Worm (Caenorhabditis elegans) whole organism, L4 larva: ENCODE results near the gene sri-21.

Experiments
- Y75B8A.6 ChIP-seq: fragments of 200-800 bp; sonication (Bioruptor generic); IDR thresholded peaks from 2 replicates; pipeline ENCODE4 v1.3.6; 2022; ENCODE audit warnings: missing genetic modification reagents, missing genetic modification characterization, missing compliant biosample characterization
- aly-2 ChIP-seq: sonication (generic microtip); optimal IDR thresholded peaks from 2 replicates; lab custom pipeline; 2018; ENCODE audit warnings: missing biosample characterization, missing genetic modification characterization
- ces-1 ChIP-seq: fragments of 150-350 bp; sonication (generic microtip); optimal IDR thresholded peaks from 4 replicates; lab custom pipeline; 2014; ENCODE audit warnings: missing biosample characterization, missing genetic modification reagents, missing genetic modification characterization
- daf-16 ChIP-seq, 3 experiments: sonication (generic microtip); optimal IDR thresholded peaks; 2 replicates each; lab custom pipeline; 2016 to 2017; ENCODE audit warnings: missing genetic modification characterization in 3 of 3, missing genetic modification reagents in 3 of 3, mild to moderate bottlenecking in 2 of 3, missing compliant biosample characterization in 2 of 3, missing biosample characterization in 1 of 3, moderate library complexity in 1 of 3
- daf-19 ChIP-seq: fragments of 200-800 bp; sonication (Bioruptor generic); conservative IDR thresholded peaks from 2 replicates; pipeline ENCODE4 v1.3.6; 2022; ENCODE audit warnings: missing genetic modification characterization, missing compliant biosample characterization
- hlh-11 ChIP-seq: fragments of 200-800 bp; sonication (Bioruptor generic); optimal IDR thresholded peaks from 2 replicates; lab custom pipeline; 2018; ENCODE audit warnings: mild to moderate bottlenecking, missing genetic modification characterization, missing compliant biosample characterization
- lin-13 ChIP-seq: fragments of 150-350 bp; optimal IDR thresholded peaks from 2 replicates; lab custom pipeline; 2014; ENCODE audit warnings: missing biosample characterization, missing genetic modification reagents, missing genetic modification characterization
- lin-39 ChIP-seq: fragments of 150-350 bp; optimal IDR thresholded peaks from 2 replicates; lab custom pipeline; 2014; ENCODE audit warnings: missing biosample characterization, missing genetic modification reagents, missing genetic modification characterization
- lir-3 ChIP-seq: sonication (generic microtip); optimal IDR thresholded peaks from 2 replicates; lab custom pipeline; 2016; ENCODE audit warnings: mild to moderate bottlenecking, missing genetic modification characterization, missing compliant biosample characterization
- mes-2 ChIP-seq: sonication (generic microtip); optimal IDR thresholded peaks from 2 replicates; lab custom pipeline; 2016; ENCODE audit warnings: missing genotype, mild to moderate bottlenecking, missing genetic modification characterization, missing compliant biosample characterization; ENCODE audit not compliant: poor library complexity, severe bottlenecking
- nhr-11 ChIP-seq: fragments of 150-350 bp; optimal IDR thresholded peaks from 2 replicates; lab custom pipeline; 2014; ENCODE audit warnings: missing biosample characterization, missing genetic modification characterization
- nhr-237 ChIP-seq: sonication (generic microtip); optimal IDR thresholded peaks from 2 replicates; lab custom pipeline; 2017; ENCODE audit warnings: missing biosample characterization, missing genetic modification characterization
- saeg-2 ChIP-seq: fragments of 200-800 bp; sonication (Bioruptor generic); IDR thresholded peaks from 2 replicates; pipeline ENCODE4 v1.3.6; 2022; ENCODE audit warnings: missing genetic modification reagents, missing genetic modification characterization, missing compliant biosample characterization
- unc-39 ChIP-seq: sonication (generic microtip); optimal IDR thresholded peaks from 2 replicates; lab custom pipeline; 2017; ENCODE audit warnings: missing biosample characterization, missing genetic modification characterization

- TF ChIP-seq ces-1 (no peak), lir-3 (no peak), aly-2 (tag; lab: Kevin White, UChicago) (no peak), lin-13 (GFP tag; lab: Kevin White, UChicago) (no peak), nhr-237 (tag; lab: Kevin White, UChicago) (no peak), daf-16 (GFP tag; optimal IDR thresholded peaks at IDR 0.05; lab: Kevin White, UChicago) (no peak), daf-16 (tag; optimal IDR thresholded peaks at IDR 0.05; lab: Kevin White, UChicago) (no peak), hlh-11 (tag; lab: Kevin White, UChicago) (no peak), daf-19 (GFP tag; lab: Robert Waterston, UW) (no peak), lin-39 (no peak), saeg-2 (no peak), mes-2 (tag; lab: Kevin White, UChicago) (no peak), Y75B8A.6 (GFP tag; lab: Robert Waterston, UW) (no peak), nhr-11 (tag; lab: Kevin White, UChicago) (no peak), unc-39 (no peak)
Measured at ce11 chrV:3582671-3583070, 33.0 kb downstream of the sri-21 start.
